Fruit fly (Drosophila melanogaster): Measurements from ENCODE around the gene Mhc.

The Mhc gene

dm6 chr2L:16743055-16743805 lies 23.1 kb upstream of the Mhc start, which contains the start of the genes LSm7 and BuGZ (continued):
- TF ChIP-seq CG18619 (GFP tag; optimal IDR thresholded peaks at IDR 0.05): peak; percentile 24
- no peak for TF ChIP-seq Optix (GFP tag; IDR thresholded peaks at IDR 0.05)
- TF ChIP-seq cad (GFP tag; optimal IDR thresholded peaks at IDR 0.05): no peak
- no peak for TF ChIP-seq Awh (GFP tag; IDR thresholded peaks at IDR 0.05)
- no peak for TF ChIP-seq CG6791 (GFP tag; IDR thresholded peaks at IDR 0.05; ENCODE audit: partially characterized antibody)
- no peak for TF ChIP-seq Lpt (GFP tag; optimal IDR thresholded peaks at IDR 0.05)
- TF ChIP-seq CG31365 (tag; optimal IDR thresholded peaks at IDR 0.05): no peak
- peak; percentile 36 for TF ChIP-seq ewg (GFP tag; optimal IDR thresholded peaks at IDR 0.05)
- TF ChIP-seq CG4360 (GFP tag; IDR thresholded peaks at IDR 0.05): no peak
- TF ChIP-seq CG34422 (GFP tag; IDR thresholded peaks at IDR 0.05): peak; percentile 22; the same call in 1 of the 3 replicates
- peak; percentile 19 for TF ChIP-seq CG6765 (GFP tag; optimal IDR thresholded peaks at IDR 0.05)
- no peak for TF ChIP-seq CG16779 (GFP tag; IDR thresholded peaks at IDR 0.05)
- no peak for TF ChIP-seq CG8478 (optimal IDR thresholded peaks at IDR 0.05)
- no peak for TF ChIP-seq nom (GFP tag; optimal IDR thresholded peaks at IDR 0.05)
- no peak for TF ChIP-seq CG13894 (tag; optimal IDR thresholded peaks at IDR 0.05)
- no peak for TF ChIP-seq HmgD (GFP tag; optimal IDR thresholded peaks at IDR 0.05)
- TF ChIP-seq Six4 (GFP tag; optimal IDR thresholded peaks at IDR 0.05): no peak
- no peak for TF ChIP-seq dati (GFP tag; IDR thresholded peaks at IDR 0.05)
- TF ChIP-seq Nf-YC (tag; optimal IDR thresholded peaks at IDR 0.05): no peak
- no peak for TF ChIP-seq pfk (GFP tag; optimal IDR thresholded peaks at IDR 0.05)
- no peak for TF ChIP-seq klu (GFP tag; IDR thresholded peaks at IDR 0.05)
- TF ChIP-seq insv (GFP tag; optimal IDR thresholded peaks at IDR 0.05): peak in 1 of 2 experiments; percentile 42
- peak; percentile 92 for TF ChIP-seq trem (tag; optimal IDR thresholded peaks at IDR 0.05)
- TF ChIP-seq CG10321 (GFP tag; IDR thresholded peaks at IDR 0.05): no peak
- TF ChIP-seq CG7786 (GFP tag; optimal IDR thresholded peaks at IDR 0.05): no peak
- no peak for TF ChIP-seq toy (GFP tag; IDR thresholded peaks at IDR 0.05)
- no peak for TF ChIP-seq CG8089 (GFP tag; optimal IDR thresholded peaks at IDR 0.05)
- no peak for TF ChIP-seq sqz (GFP tag; optimal IDR thresholded peaks at IDR 0.05)
- TF ChIP-seq fd3F (GFP tag; optimal IDR thresholded peaks at IDR 0.05): no peak
- TF ChIP-seq gro (GFP tag; optimal IDR thresholded peaks at IDR 0.05): no peak
- no peak for TF ChIP-seq CG17568 (GFP tag; optimal IDR thresholded peaks at IDR 0.05)
- TF ChIP-seq slp2 (GFP tag; optimal IDR thresholded peaks at IDR 0.05): no peak
- TF ChIP-seq B-H1 (GFP tag; IDR thresholded peaks at IDR 0.05): no peak
- TF ChIP-seq Chrac-16 (GFP tag; optimal IDR thresholded peaks at IDR 0.05): peak; percentile 20
- TF ChIP-seq CG9437 (GFP tag; optimal IDR thresholded peaks at IDR 0.05): peak; percentile 45
- TF ChIP-seq zen2 (GFP tag; IDR thresholded peaks at IDR 0.05; ENCODE audit: partially characterized antibody): no peak
- no peak for TF ChIP-seq CG6813 (GFP tag; optimal IDR thresholded peaks at IDR 0.05)
- no peak for TF ChIP-seq Hr3 (GFP tag; optimal IDR thresholded peaks at IDR 0.05)
- TF ChIP-seq CG5180 (GFP tag; optimal IDR thresholded peaks at IDR 0.05): no peak
- no peak for TF ChIP-seq HLH54F (GFP tag; optimal IDR thresholded peaks at IDR 0.05)
- TF ChIP-seq CG14050 (GFP tag; IDR thresholded peaks at IDR 0.05): no peak
- TF ChIP-seq CG1792 (GFP tag; optimal IDR thresholded peaks at IDR 0.05): no peak
- TF ChIP-seq CG7928 (GFP tag; optimal IDR thresholded peaks at IDR 0.05): no peak
- TF ChIP-seq CG12071 (GFP tag; optimal IDR thresholded peaks at IDR 0.05): no peak
- TF ChIP-seq lab (GFP tag; optimal IDR thresholded peaks at IDR 0.05): no peak
- no peak for TF ChIP-seq luna (GFP tag; optimal IDR thresholded peaks at IDR 0.05)
- no peak for TF ChIP-seq CG3281 (GFP tag; optimal IDR thresholded peaks at IDR 0.05)
- TF ChIP-seq hbn (GFP tag; IDR thresholded peaks at IDR 0.05; ENCODE audit: partially characterized antibody): peak; percentile 55; the same call in 1 of the 2 replicates
- TF ChIP-seq CG12744 (GFP tag; optimal IDR thresholded peaks at IDR 0.05): no peak
- no peak for TF ChIP-seq ERR (GFP tag; optimal IDR thresholded peaks at IDR 0.05)
- TF ChIP-seq CG2120 (GFP tag; optimal IDR thresholded peaks at IDR 0.05): no peak

All from whole organism, embryonic.